Comparison of ENCODE assay signal across 6 fruit fly cellular contexts in the genomic region with DNA sequence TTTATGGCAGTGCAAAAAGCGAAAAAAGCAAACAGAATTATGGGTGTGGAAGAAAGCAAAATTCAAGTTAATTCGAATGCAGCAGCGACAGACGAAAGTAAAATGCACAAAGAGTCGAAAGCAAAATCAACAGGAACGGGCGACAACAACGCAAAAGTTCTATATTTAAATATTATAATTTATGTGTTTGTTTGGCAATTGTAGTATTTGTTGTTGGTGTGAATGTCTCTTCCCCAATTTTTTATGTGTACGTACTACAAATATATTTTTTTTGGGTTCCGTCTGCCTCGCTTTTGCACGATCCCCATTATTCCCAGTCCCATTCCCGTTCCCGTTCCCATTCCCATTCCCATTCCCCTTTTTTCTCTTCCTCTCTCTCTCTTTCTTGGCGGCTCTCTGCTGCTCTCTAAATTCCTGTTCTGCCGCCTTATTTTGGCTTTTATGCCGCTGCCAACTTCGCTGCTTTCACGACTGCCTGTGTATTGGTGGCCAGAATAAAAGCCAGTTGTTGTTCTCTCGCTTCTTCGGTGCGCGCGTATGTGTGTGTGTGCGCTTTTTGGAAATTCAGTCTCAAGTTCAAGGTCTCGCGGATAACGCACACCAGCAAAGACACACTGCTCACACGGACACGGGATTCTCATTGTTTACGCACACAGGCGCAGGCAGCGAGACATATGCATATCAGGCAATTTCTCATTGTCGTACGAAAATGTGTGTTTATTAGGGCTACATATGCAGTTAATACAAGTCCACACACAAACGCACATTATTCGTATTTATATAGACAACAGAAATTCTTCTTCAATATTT.
TF ChIP-seq lines count a peak whose summit lies in the region.

No protein-coding gene starts in this region.

- TF ChIP-seq CTCF in whole organism, embryonic (GFP tag; optimal IDR thresholded peaks at IDR 0.05; lab: Kevin White, UChicago): no peak

TF ChIP-seq in whole organism, 6 proteins besides CTCF, POLR2A, EP300 and RAD21:
- TF ChIP-seq EcR (GFP tag; optimal IDR thresholded peaks at IDR 0.05; lab: Kevin White, UChicago): peak; percentile 37 to 55
- peak; percentile 61 for TF ChIP-seq CG8478 (optimal IDR thresholded peaks at IDR 0.05; lab: Kevin White, UChicago)
- no peak for TF ChIP-seq psq (optimal IDR thresholded peaks at IDR 0.05; lab: Kevin White, UChicago)
- TF ChIP-seq Dll (optimal IDR thresholded peaks at IDR 0.05; lab: Kevin White, UChicago): peak; percentile 77

TF ChIP-seq in whole organism, adult, 20 proteins besides CTCF, POLR2A, EP300 and RAD21:
- TF ChIP-seq tj (GFP tag; optimal IDR thresholded peaks at IDR 0.05; lab: Kevin White, UChicago) (peak; percentile 86), CG12768 (GFP tag; optimal IDR thresholded peaks at IDR 0.05; lab: Kevin White, UChicago) (peak; percentile 51), toe (GFP tag; optimal IDR thresholded peaks at IDR 0.05; lab: Kevin White, UChicago) (no peak), pad (GFP tag; optimal IDR thresholded peaks at IDR 0.05; lab: Kevin White, UChicago) (peak; percentile 43), CG5204 (GFP tag; optimal IDR thresholded peaks at IDR 0.05; lab: Kevin White, UChicago) (no peak), ovo (GFP tag; optimal IDR thresholded peaks at IDR 0.05; lab: Kevin White, UChicago) (no peak), bab1 (GFP tag; optimal IDR thresholded peaks at IDR 0.05; lab: Kevin White, UChicago) (no peak), cnc (optimal IDR thresholded peaks at IDR 0.05; lab: Kevin White, UChicago) (no peak), Hr96 (GFP tag; optimal IDR thresholded peaks at IDR 0.05; lab: Kevin White, UChicago) (no peak), CG7101 (tag; optimal IDR thresholded peaks at IDR 0.05; lab: Kevin White, UChicago) (no peak), cic (GFP tag; optimal IDR thresholded peaks at IDR 0.05; lab: Kevin White, UChicago) (no peak), CG14711 (tag; optimal IDR thresholded peaks at IDR 0.05; lab: Kevin White, UChicago) (no peak), Crg-1 (GFP tag; optimal IDR thresholded peaks at IDR 0.05; lab: Kevin White, UChicago) (no peak), CG7045 (GFP tag; optimal IDR thresholded peaks at IDR 0.05; lab: Kevin White, UChicago) (no peak), CG33017 (tag; optimal IDR thresholded peaks at IDR 0.05; lab: Kevin White, UChicago) (no peak), CG11617 (GFP tag; optimal IDR thresholded peaks at IDR 0.05; lab: Kevin White, UChicago) (no peak)

TF ChIP-seq in whole organism, embryonic, 481 proteins besides CTCF, POLR2A, EP300 and RAD21 (continues in another document):
- TF ChIP-seq nom (GFP tag; optimal IDR thresholded peaks at IDR 0.05; lab: Kevin White, UChicago) (peak; percentile 4), chm (GFP tag; IDR thresholded peaks at IDR 0.05; lab: Robert Waterston, UW) (no peak), Adf1 (GFP tag; IDR thresholded peaks at IDR 0.05; lab: Robert Waterston, UW) (peak; percentile 86), Eip74EF (GFP tag; optimal IDR thresholded peaks at IDR 0.05; lab: Kevin White, UChicago) (peak; percentile 50 to 69), Scr (GFP tag; IDR thresholded peaks at IDR 0.05; lab: Robert Waterston, UW; ENCODE audit: partially characterized antibody) (no peak), Blimp-1 (GFP tag; optimal IDR thresholded peaks at IDR 0.05; lab: Kevin White, UChicago) (peak; percentile 48), corto (GFP tag; optimal IDR thresholded peaks at IDR 0.05; lab: Kevin White, UChicago) (peak; percentile 32), ftz-f1 (GFP tag; optimal IDR thresholded peaks at IDR 0.05; lab: Kevin White, UChicago) (peak; percentile 89), CG12769 (tag; optimal IDR thresholded peaks at IDR 0.05; lab: Kevin White, UChicago) (peak; percentile 76), sens (GFP tag; lab: Kevin White, UChicago) (peak; percentile 4), vvl (GFP tag; IDR thresholded peaks at IDR 0.05; lab: Robert Waterston, UW) (0 out of 2 replicates have a peak, but pooled peaks have one; percentile 11), CG8290 (GFP tag; optimal IDR thresholded peaks at IDR 0.05; lab: Kevin White, UChicago) (no peak), CG8290 (tag; optimal IDR thresholded peaks at IDR 0.05; lab: Kevin White, UChicago) (no peak), CG1647 (GFP tag; optimal IDR thresholded peaks at IDR 0.05; lab: Kevin White, UChicago) (no peak), CG4360 (GFP tag; IDR thresholded peaks at IDR 0.05; lab: Robert Waterston, UW) (no peak), CG14441 (GFP tag; IDR thresholded peaks at IDR 0.05; lab: Robert Waterston, UW) (no peak)

TF ChIP-seq in whole organism, prepupa, 60 proteins besides CTCF, POLR2A, EP300 and RAD21 (continues in another document):
- TF ChIP-seq Met (GFP tag; optimal IDR thresholded peaks at IDR 0.05; lab: Kevin White, UChicago): peak; percentile 21
- TF ChIP-seq CG1621 (tag; optimal IDR thresholded peaks at IDR 0.05; lab: Kevin White, UChicago): peak; percentile 13
- no peak for TF ChIP-seq CG3032 (tag; optimal IDR thresholded peaks at IDR 0.05; lab: Kevin White, UChicago)
- no peak for TF ChIP-seq CG4318 (GFP tag; optimal IDR thresholded peaks at IDR 0.05; lab: Kevin White, UChicago)
- TF ChIP-seq dsx (GFP tag; optimal IDR thresholded peaks at IDR 0.05; lab: Kevin White, UChicago; ENCODE audit: poor library complexity, severe bottlenecking): peak; percentile 54
- TF ChIP-seq vri (GFP tag; optimal IDR thresholded peaks at IDR 0.05; lab: Kevin White, UChicago): peak; percentile 64
- TF ChIP-seq svp (GFP tag; lab: Kevin White, UChicago): peak; percentile 83
- peak; percentile 4 for TF ChIP-seq topi (GFP tag; optimal IDR thresholded peaks at IDR 0.05; lab: Kevin White, UChicago)
- TF ChIP-seq Sox102F (GFP tag; optimal IDR thresholded peaks at IDR 0.05; lab: Kevin White, UChicago): peak; percentile 23
- peak; percentile 13 to 38 for TF ChIP-seq ss (GFP tag; optimal IDR thresholded peaks at IDR 0.05; lab: Kevin White, UChicago)
- no peak for TF ChIP-seq spab (GFP tag; optimal IDR thresholded peaks at IDR 0.05; lab: Kevin White, UChicago)
- TF ChIP-seq Eip93F (GFP tag; optimal IDR thresholded peaks at IDR 0.05; lab: Kevin White, UChicago): peak; percentile 46
- TF ChIP-seq Blimp-1 (GFP tag; optimal IDR thresholded peaks at IDR 0.05; lab: Kevin White, UChicago): peak; percentile 81
- TF ChIP-seq Hr39 (GFP tag; optimal IDR thresholded peaks at IDR 0.05; lab: Kevin White, UChicago): peak; percentile 39
- peak; percentile 32 for TF ChIP-seq CG6854 (GFP tag; optimal IDR thresholded peaks at IDR 0.05; lab: Kevin White, UChicago)
- TF ChIP-seq cyc (GFP tag; optimal IDR thresholded peaks at IDR 0.05; lab: Kevin White, UChicago): no peak

TF ChIP-seq in whole organism, pupa, 21 proteins besides CTCF, POLR2A, EP300 and RAD21:
- TF ChIP-seq EcR (GFP tag; optimal IDR thresholded peaks at IDR 0.05; lab: Kevin White, UChicago) (peak; percentile 96), CG13204 (GFP tag; optimal IDR thresholded peaks at IDR 0.05; lab: Kevin White, UChicago) (peak; percentile 80), D1 (tag; optimal IDR thresholded peaks at IDR 0.05; lab: Kevin White, UChicago) (peak; percentile 21), CG10348 (GFP tag; IDR thresholded peaks at IDR 0.05; lab: Robert Waterston, UW) (no peak), fd96Ca (GFP tag; IDR thresholded peaks at IDR 0.05; lab: Robert Waterston, UW) (0 out of 3 replicates have a peak, but pooled peaks have one; percentile 25), Snoo (tag; optimal IDR thresholded peaks at IDR 0.05; lab: Kevin White, UChicago) (peak; percentile 50), CG32121 (GFP tag; IDR thresholded peaks at IDR 0.05; lab: Robert Waterston, UW) (peak; percentile 40; the same call in 1 of the 2 replicates), CG34367 (tag; optimal IDR thresholded peaks at IDR 0.05; lab: Kevin White, UChicago) (no peak), Pif1B (GFP tag; optimal IDR thresholded peaks at IDR 0.05; lab: Kevin White, UChicago) (peak; percentile 24), CG17806 (tag; optimal IDR thresholded peaks at IDR 0.05; lab: Kevin White, UChicago) (no peak)

TF ChIP-seq in whole organism, wandering third instar larva, 38 proteins besides CTCF, POLR2A, EP300 and RAD21 (continues in another document):
- TF ChIP-seq CG32264 (GFP tag; optimal IDR thresholded peaks at IDR 0.05; lab: Kevin White, UChicago) (peak; percentile 37), Myc (optimal IDR thresholded peaks at IDR 0.05; lab: Kevin White, UChicago) (no peak), jim (GFP tag; optimal IDR thresholded peaks at IDR 0.05; lab: Kevin White, UChicago) (peak; percentile 24), dmrt93B (GFP tag; optimal IDR thresholded peaks at IDR 0.05; lab: Kevin White, UChicago) (no peak), lola (GFP tag; optimal IDR thresholded peaks at IDR 0.05; lab: Kevin White, UChicago) (no peak), Rel (GFP tag; optimal IDR thresholded peaks at IDR 0.05; lab: Kevin White, UChicago) (peak; percentile 48), Rel (tag; optimal IDR thresholded peaks at IDR 0.05; lab: Kevin White, UChicago) (no peak), Sp1 (GFP tag; optimal IDR thresholded peaks at IDR 0.05; lab: Kevin White, UChicago) (peak; percentile 4), Abd-B (GFP tag; optimal IDR thresholded peaks at IDR 0.05; lab: Kevin White, UChicago) (no peak), Jra (GFP tag; optimal IDR thresholded peaks at IDR 0.05; lab: Kevin White, UChicago) (peak; percentile 62), dl (GFP tag; optimal IDR thresholded peaks at IDR 0.05; lab: Kevin White, UChicago; ENCODE audit: insufficient read depth in 1 of 2, partially characterized antibody in 2 of 2) (peak; percentile 93 to 94), Hr83 (GFP tag; optimal IDR thresholded peaks at IDR 0.05; lab: Kevin White, UChicago; ENCODE audit: poor library complexity, severe bottlenecking) (peak; percentile 43), Mio (GFP tag; optimal IDR thresholded peaks at IDR 0.05; lab: Kevin White, UChicago) (no peak), OdsH (GFP tag; optimal IDR thresholded peaks at IDR 0.05; lab: Kevin White, UChicago) (peak; percentile 13), usp (GFP tag; optimal IDR thresholded peaks at IDR 0.05; lab: Kevin White, UChicago) (no peak), woc (GFP tag; optimal IDR thresholded peaks at IDR 0.05; lab: Kevin White, UChicago) (peak; percentile 25), rgr (GFP tag; optimal IDR thresholded peaks at IDR 0.05; lab: Kevin White, UChicago) (peak; percentile 31), CG9705 (GFP tag; optimal IDR thresholded peaks at IDR 0.05; lab: Kevin White, UChicago) (no peak), ey (GFP tag; optimal IDR thresholded peaks at IDR 0.05; lab: Kevin White, UChicago) (peak; percentile 2), h (GFP tag; optimal IDR thresholded peaks at IDR 0.05; lab: Kevin White, UChicago) (peak; percentile 76), Vsx2 (GFP tag; optimal IDR thresholded peaks at IDR 0.05; lab: Kevin White, UChicago; ENCODE audit: partially characterized antibody) (peak; percentile 85), br (GFP tag; optimal IDR thresholded peaks at IDR 0.05; lab: Kevin White, UChicago) (peak; percentile 56), pan (optimal IDR thresholded peaks at IDR 0.05; lab: Kevin White, UChicago) (no peak), Hnf4 (GFP tag; optimal IDR thresholded peaks at IDR 0.05; lab: Kevin White, UChicago) (peak; percentile 34), N (GFP tag; optimal IDR thresholded peaks at IDR 0.05; lab: Kevin White, UChicago) (peak; percentile 46)
